Worm (Caenorhabditis elegans) whole organism, mixed stage, embryonic: ENCODE data around the gene C52E4.7.

Experiments used
- ceh-83 ChIP-seq: fragments of 200-800 bp; sonication (Bioruptor generic); optimal IDR thresholded peaks from 2 replicates; lab custom pipeline; 2018; ENCODE audit warnings: mild to moderate bottlenecking, missing genetic modification characterization, missing compliant biosample characterization
- ces-1 ChIP-seq: fragments of 150-350 bp; optimal IDR thresholded peaks from 2 replicates; lab custom pipeline; 2014; ENCODE audit warnings: missing biosample characterization, missing genetic modification reagents, missing genetic modification characterization
- elt-1 ChIP-seq: sonication (generic microtip); optimal IDR thresholded peaks from 2 replicates; lab custom pipeline; 2017; ENCODE audit warnings: missing genetic modification characterization, mild to moderate bottlenecking, missing compliant biosample characterization, antibody characterized with exemption, moderate library complexity, borderline replicate concordance; ENCODE audit not compliant: insufficient read depth
- lsy-2 ChIP-seq: fragments of 150-350 bp; optimal IDR thresholded peaks from 2 replicates; lab custom pipeline; 2014; ENCODE audit warnings: missing biosample characterization, missing genetic modification characterization
- unc-120 ChIP-seq: sonication (generic microtip); optimal IDR thresholded peaks from 2 replicates; lab custom pipeline; 2017; ENCODE audit warnings: missing genetic modification characterization, missing compliant biosample characterization; ENCODE audit not compliant: poor library complexity, severe bottlenecking
- zip-8 ChIP-seq: fragments of 150-350 bp; optimal IDR thresholded peaks from 2 replicates; lab custom pipeline; 2014; ENCODE audit warnings: missing biosample characterization, missing genetic modification characterization

DNA sequence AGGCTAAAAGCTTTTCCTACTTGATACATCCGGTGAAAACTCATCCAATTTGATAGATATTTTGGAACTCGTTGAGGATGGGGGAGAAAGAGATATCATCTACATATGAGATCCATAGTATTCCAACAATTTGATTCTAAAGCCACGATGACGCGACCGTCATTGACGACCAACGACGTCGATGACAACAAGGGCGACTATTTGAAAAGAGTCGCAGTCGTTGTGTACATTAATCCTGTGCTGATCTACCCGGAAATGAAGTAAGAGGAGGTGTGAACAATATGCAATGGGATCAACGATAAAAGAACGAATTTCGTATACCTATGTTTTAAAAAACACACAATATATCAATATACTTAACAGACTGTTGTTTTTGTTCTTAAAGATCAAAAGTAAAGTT lies 34.1 kb downstream of the C52E4.7 start:
- TF ChIP-seq zip-8 (tag; lab: Kevin White, UChicago) (no peak), unc-120 (no peak), lsy-2 (tag; lab: Kevin White, UChicago) (no peak), elt-1 (tag; lab: Kevin White, UChicago) (no peak), ces-1 (GFP tag; lab: Kevin White, UChicago) (no peak), ceh-83 (GFP tag; lab: Kevin White, UChicago) (no peak)
